Worm (Caenorhabditis elegans) whole organism, early embryonic: Measurements from ENCODE around the gene rbm-42.

Experiments used
- F13C5.2 ChIP-seq: sonication (generic microtip); optimal IDR thresholded peaks from 2 replicates; lab custom pipeline; 2017; ENCODE audit warnings: mild to moderate bottlenecking, missing genetic modification characterization, inconsistent platforms, missing compliant biosample characterization
- ama-1 ChIP-seq: fragments of 150-350 bp; optimal IDR thresholded peaks from 2 replicates; lab custom pipeline; 2014
- ceh-13 ChIP-seq: fragments of 200-800 bp; sonication (Bioruptor generic); optimal IDR thresholded peaks from 2 replicates; lab custom pipeline; 2018; ENCODE audit warnings: mild to moderate bottlenecking, missing genetic modification characterization, missing compliant biosample characterization
- ceh-36 ChIP-seq: sonication (generic microtip); optimal IDR thresholded peaks from 2 replicates; lab custom pipeline; 2016; ENCODE audit warnings: missing genetic modification characterization, inconsistent platforms, missing compliant biosample characterization
- ets-7 ChIP-seq: sonication (generic microtip); optimal IDR thresholded peaks from 2 replicates; lab custom pipeline; 2016; ENCODE audit warnings: missing genotype, missing genetic modification characterization, missing compliant biosample characterization
- flt-1 ChIP-seq: fragments of 200-800 bp; sonication (Bioruptor generic); IDR thresholded peaks from 2 replicates; pipeline ENCODE4 v1.3.6; 2022; ENCODE audit warnings: missing genetic modification characterization, missing compliant biosample characterization
- scrt-1 ChIP-seq: fragments of 200-800 bp; sonication (Bioruptor generic); IDR thresholded peaks from 2 replicates; pipeline ENCODE4 v1.3.6; 2022; ENCODE audit warnings: missing genetic modification characterization, missing compliant biosample characterization

DNA sequence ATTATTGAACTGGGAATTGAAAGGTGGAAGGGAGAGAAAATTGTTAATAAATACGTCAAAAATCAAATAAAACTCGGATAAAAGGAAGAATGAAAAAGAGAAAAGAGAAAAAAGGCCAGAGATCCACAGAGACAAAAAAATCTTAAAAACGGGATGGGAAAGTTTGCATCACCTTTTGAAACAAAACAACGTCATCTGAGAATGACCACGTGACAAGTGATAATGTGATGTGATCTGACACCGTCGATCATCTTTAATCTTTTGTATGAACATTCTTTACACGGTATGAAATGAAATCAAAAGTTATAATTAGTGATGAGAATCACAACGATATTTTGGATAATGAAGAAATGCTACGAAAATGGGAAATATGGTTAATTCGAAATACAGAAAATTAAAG is 12.7 kb upstream of the rbm-42 start:
- TF ChIP-seq ama-1 (lab: Kevin White, UChicago) (no peak), ceh-13 (GFP tag; lab: Kevin White, UChicago) (no peak), scrt-1 (GFP tag; lab: Robert Waterston, UW) (no peak), ceh-36 (tag; lab: Kevin White, UChicago) (no peak), F13C5.2 (no peak), ets-7 (no peak), flt-1 (GFP tag; lab: Robert Waterston, UW) (no peak)
